Fruit fly (Drosophila melanogaster) whole organism, embryonic: ENCODE results near the gene lectin-37Da.

Experiments
- Atf-2 ChIP-seq: fragments of 200-800 bp; sonication (Bioruptor generic); optimal IDR thresholded peaks from 2 replicates; lab custom pipeline; 2016; ENCODE audit warnings: missing biosample characterization, missing genetic modification characterization
- CG10147 ChIP-seq: fragments of 200-800 bp; sonication (Bioruptor generic); optimal IDR thresholded peaks from 2 replicates; lab custom pipeline; 2019; ENCODE audit warnings: missing biosample characterization, mild to moderate bottlenecking, missing genetic modification characterization, moderate library complexity
- CG10431 ChIP-seq: fragments of 200-800 bp; sonication (Bioruptor generic); optimal IDR thresholded peaks from 3 replicates; lab custom pipeline; 2018; ENCODE audit warnings: missing biosample characterization, mild to moderate bottlenecking, missing genetic modification characterization
- CG11504 ChIP-seq: fragments of 200-800 bp; sonication (Bioruptor generic); optimal IDR thresholded peaks from 3 replicates; lab custom pipeline; 2019; ENCODE audit warnings: missing biosample characterization, mild to moderate bottlenecking, missing genetic modification characterization, moderate library complexity
- CG12219 ChIP-seq: fragments of 200-800 bp; sonication (Bioruptor generic); optimal IDR thresholded peaks from 3 replicates; lab custom pipeline; 2018; ENCODE audit warnings: missing biosample characterization, mild to moderate bottlenecking, missing genetic modification characterization
- CG13296 ChIP-seq: fragments of 200-800 bp; sonication (Bioruptor generic); optimal IDR thresholded peaks from 3 replicates; lab custom pipeline; 2018; ENCODE audit warnings: missing biosample characterization, mild to moderate bottlenecking, missing genetic modification characterization
- CG13894 ChIP-seq: fragments of 200-800 bp; sonication (Bioruptor generic); optimal IDR thresholded peaks from 3 replicates; lab custom pipeline; 2018; ENCODE audit warnings: missing biosample characterization, mild to moderate bottlenecking, missing genetic modification characterization, moderate library complexity
- CG1603 ChIP-seq: fragments of 200-800 bp; sonication (Bioruptor generic); optimal IDR thresholded peaks from 2 replicates; lab custom pipeline; 2019; ENCODE audit warnings: missing biosample characterization, mild to moderate bottlenecking, missing genetic modification characterization, moderate library complexity
- CG16779 ChIP-seq: fragments of 200-800 bp; sonication (Bioruptor generic); IDR thresholded peaks from 2 replicates; pipeline ENCODE4 v1.3.6; 2022; ENCODE audit warnings: missing biosample characterization, missing genetic modification characterization
- CG17802 ChIP-seq: fragments of 200-800 bp; sonication (Bioruptor generic); optimal IDR thresholded peaks from 2 replicates; lab custom pipeline; 2018; ENCODE audit warnings: missing biosample characterization, mild to moderate bottlenecking, missing genetic modification characterization, moderate library complexity
- CG18262 ChIP-seq: fragments of 200-800 bp; optimal IDR thresholded peaks from 3 replicates; lab custom pipeline; 2019; ENCODE audit warnings: missing biosample characterization, mild to moderate bottlenecking, missing genetic modification characterization, moderate library complexity
- CG30403 ChIP-seq: fragments of 200-800 bp; sonication (Bioruptor generic); optimal IDR thresholded peaks from 3 replicates; lab custom pipeline; 2016; ENCODE audit warnings: missing biosample characterization, missing genetic modification characterization
- CG31365 ChIP-seq: fragments of 200-800 bp; sonication (Bioruptor generic); optimal IDR thresholded peaks from 2 replicates; lab custom pipeline; 2018; ENCODE audit warnings: missing biosample characterization, mild to moderate bottlenecking, missing genetic modification characterization
- CG4424 ChIP-seq: fragments of 200-800 bp; sonication (Bioruptor generic); optimal IDR thresholded peaks from 3 replicates; lab custom pipeline; 2016; ENCODE audit warnings: missing biosample characterization, missing genetic modification characterization
- CG6689 ChIP-seq: fragments of 200-800 bp; sonication (Bioruptor generic); IDR thresholded peaks from 2 replicates; pipeline ENCODE4 v1.3.6; 2022; ENCODE audit warnings: missing biosample characterization, missing genetic modification characterization
- CG6791 ChIP-seq: fragments of 200-800 bp; sonication (Bioruptor generic); IDR thresholded peaks from 3 replicates; pipeline ENCODE4 v1.3.6; 2022; ENCODE audit warnings: missing biosample characterization, missing genetic modification characterization; ENCODE audit not compliant: partially characterized antibody
- CG6813 ChIP-seq: fragments of 200-800 bp; sonication (Bioruptor generic); optimal IDR thresholded peaks from 2 replicates; lab custom pipeline; 2017; ENCODE audit warnings: missing biosample characterization, missing genetic modification characterization, mild to moderate bottlenecking, moderate library complexity, missing genetic modification reagents
- CG7357 ChIP-seq: fragments of 200-800 bp; sonication (Bioruptor generic); IDR thresholded peaks from 3 replicates; pipeline ENCODE4 v1.3.6; 2022; ENCODE audit warnings: missing biosample characterization, missing genetic modification characterization
- Doc3 ChIP-seq: fragments of 200-800 bp; sonication (Bioruptor generic); IDR thresholded peaks from 3 replicates; pipeline ENCODE4 v1.3.6; 2022; ENCODE audit warnings: missing biosample characterization, missing genetic modification characterization; ENCODE audit not compliant: partially characterized antibody
- E2f1 ChIP-seq: fragments of 200-800 bp; sonication (Bioruptor generic); IDR thresholded peaks from 2 replicates; pipeline ENCODE4 v1.3.6; 2022; ENCODE audit warnings: missing biosample characterization, missing genetic modification characterization
- GATAe ChIP-seq: fragments of 200-800 bp; sonication (Bioruptor generic); conservative IDR thresholded peaks from 2 replicates; pipeline ENCODE4 v1.3.6; 2022; ENCODE audit warnings: missing biosample characterization, missing genetic modification characterization
- H2.0 ChIP-seq: fragments of 200-800 bp; sonication (Bioruptor generic); IDR thresholded peaks from 2 replicates; pipeline ENCODE4 v1.3.6; 2022; ENCODE audit warnings: missing biosample characterization, missing genetic modification characterization
- HLH3B ChIP-seq: fragments of 200-800 bp; sonication (Bioruptor generic); IDR thresholded peaks from 2 replicates; pipeline ENCODE4 v1.3.6; 2022; ENCODE audit warnings: missing biosample characterization, missing genetic modification characterization
- Hr78 ChIP-seq, 2 experiments: fragments of 200-800 bp in 1 of 2; fragments of >200 bp in 1 of 2; sonication (Bioruptor generic) in 1 of 2; optimal IDR thresholded peaks; 2 replicates each; lab custom pipeline; 2017 to 2019; ENCODE audit warnings: missing biosample characterization in 2 of 2, missing genetic modification characterization in 2 of 2, mild to moderate bottlenecking in 1 of 2, moderate library complexity in 1 of 2
- Hsf ChIP-seq: fragments of 200-800 bp; sonication (Bioruptor generic); optimal IDR thresholded peaks from 3 replicates; lab custom pipeline; 2016; ENCODE audit warnings: missing biosample characterization, missing genetic modification characterization
- Lpt ChIP-seq: fragments of >200 bp; optimal IDR thresholded peaks from 2 replicates; lab custom pipeline; 2018; ENCODE audit warnings: missing biosample characterization, missing genetic modification characterization
- MBD-R2 ChIP-seq: fragments of 200-800 bp; sonication (Bioruptor generic); IDR thresholded peaks from 2 replicates; pipeline ENCODE4 v1.3.6; 2022; ENCODE audit warnings: missing biosample characterization, missing genetic modification characterization
- Meics ChIP-seq: fragments of 200-800 bp; sonication (Bioruptor generic); optimal IDR thresholded peaks from 2 replicates; lab custom pipeline; 2017; ENCODE audit warnings: missing biosample characterization, mild to moderate bottlenecking, missing genetic modification characterization
- Nf-YA ChIP-seq: fragments of 200-800 bp; sonication (Bioruptor generic); IDR thresholded peaks from 2 replicates; pipeline ENCODE4 v1.3.6; 2022; ENCODE audit warnings: missing biosample characterization, missing genetic modification characterization
- Poxn ChIP-seq: fragments of 200-800 bp; sonication (Bioruptor generic); IDR thresholded peaks from 2 replicates; pipeline ENCODE4 v1.3.6; 2022; ENCODE audit warnings: missing biosample characterization, missing genetic modification characterization
- Rfx ChIP-seq: fragments of 200-800 bp; sonication (Bioruptor generic); IDR thresholded peaks from 2 replicates; pipeline ENCODE4 v1.3.6; 2022; ENCODE audit warnings: missing biosample characterization, missing genetic modification characterization
- Sry-δ ChIP-seq: fragments of 200-800 bp; sonication (Bioruptor generic); optimal IDR thresholded peaks from 2 replicates; lab custom pipeline; 2016; ENCODE audit warnings: missing biosample characterization, missing genetic modification characterization
- YL-1 ChIP-seq: fragments of 200-800 bp; sonication (Bioruptor generic); optimal IDR thresholded peaks from 3 replicates; lab custom pipeline; 2017; ENCODE audit warnings: missing biosample characterization, mild to moderate bottlenecking, missing genetic modification characterization
- ac ChIP-seq: fragments of 200-800 bp; sonication (Bioruptor generic); optimal IDR thresholded peaks from 3 replicates; lab custom pipeline; 2017; ENCODE audit warnings: missing biosample characterization, mild to moderate bottlenecking, missing genetic modification characterization
- ase ChIP-seq: fragments of 200-800 bp; sonication (Bioruptor generic); IDR thresholded peaks from 3 replicates; pipeline ENCODE4 v1.3.6; 2022; ENCODE audit warnings: missing biosample characterization, missing genetic modification characterization
- cas ChIP-seq: fragments of 200-800 bp; sonication (Bioruptor generic); IDR thresholded peaks from 2 replicates; pipeline ENCODE4 v1.3.6; 2022; ENCODE audit warnings: missing biosample characterization, missing genetic modification characterization
- crol ChIP-seq: fragments of 200-800 bp; sonication (Bioruptor generic); IDR thresholded peaks from 2 replicates; pipeline ENCODE4 v1.3.6; 2022; ENCODE audit warnings: missing biosample characterization, missing genetic modification characterization
- ems ChIP-seq: fragments of 200-800 bp; sonication (Bioruptor generic); optimal IDR thresholded peaks from 3 replicates; lab custom pipeline; 2016; ENCODE audit warnings: missing biosample characterization, missing genetic modification characterization
- grn ChIP-seq: fragments of 200-800 bp; sonication (Bioruptor generic); optimal IDR thresholded peaks from 3 replicates; lab custom pipeline; 2017; ENCODE audit warnings: missing biosample characterization, missing genetic modification characterization
- hbn ChIP-seq: fragments of 200-800 bp; sonication (Bioruptor generic); IDR thresholded peaks from 2 replicates; pipeline ENCODE4 v1.3.6; 2022; ENCODE audit warnings: missing biosample characterization, missing genetic modification characterization; ENCODE audit not compliant: partially characterized antibody
- lilli ChIP-seq: fragments of 200-800 bp; sonication (Bioruptor generic); optimal IDR thresholded peaks from 3 replicates; lab custom pipeline; 2016; ENCODE audit warnings: missing biosample characterization, missing genetic modification characterization
- nmo ChIP-seq: fragments of 200-800 bp; sonication (Bioruptor generic); optimal IDR thresholded peaks from 2 replicates; lab custom pipeline; 2018; ENCODE audit warnings: missing biosample characterization, mild to moderate bottlenecking, missing genetic modification characterization, moderate library complexity
- pfk ChIP-seq: fragments of 200-800 bp; sonication (Bioruptor generic); optimal IDR thresholded peaks from 2 replicates; lab custom pipeline; 2018; ENCODE audit warnings: missing biosample characterization, mild to moderate bottlenecking, missing genetic modification characterization, moderate library complexity
- slou ChIP-seq: fragments of 200-800 bp; sonication (Bioruptor generic); optimal IDR thresholded peaks from 3 replicates; lab custom pipeline; 2016; ENCODE audit warnings: missing biosample characterization, missing genetic modification characterization
- so ChIP-seq: fragments of 200-800 bp; sonication (Bioruptor generic); IDR thresholded peaks from 3 replicates; pipeline ENCODE4 v1.3.6; 2022; ENCODE audit warnings: missing biosample characterization, missing genetic modification characterization
- tup ChIP-seq: fragments of 200-800 bp; sonication (Bioruptor generic); optimal IDR thresholded peaks from 2 replicates; lab custom pipeline; 2016; ENCODE audit warnings: missing biosample characterization, mild to moderate bottlenecking, missing genetic modification characterization, moderate library complexity
- usp ChIP-seq: fragments of >200 bp; optimal IDR thresholded peaks from 2 replicates; lab custom pipeline; 2017; ENCODE audit warnings: missing biosample characterization, missing genetic modification characterization
- vnd ChIP-seq: fragments of 200-800 bp; sonication (Bioruptor generic); IDR thresholded peaks from 3 replicates; pipeline ENCODE4 v1.3.6; 2022; ENCODE audit warnings: missing biosample characterization, missing genetic modification characterization; ENCODE audit not compliant: partially characterized antibody
- yki ChIP-seq: fragments of >200 bp; optimal IDR thresholded peaks from 3 replicates; lab custom pipeline; 2018

Gene lectin-37Da

DNA sequence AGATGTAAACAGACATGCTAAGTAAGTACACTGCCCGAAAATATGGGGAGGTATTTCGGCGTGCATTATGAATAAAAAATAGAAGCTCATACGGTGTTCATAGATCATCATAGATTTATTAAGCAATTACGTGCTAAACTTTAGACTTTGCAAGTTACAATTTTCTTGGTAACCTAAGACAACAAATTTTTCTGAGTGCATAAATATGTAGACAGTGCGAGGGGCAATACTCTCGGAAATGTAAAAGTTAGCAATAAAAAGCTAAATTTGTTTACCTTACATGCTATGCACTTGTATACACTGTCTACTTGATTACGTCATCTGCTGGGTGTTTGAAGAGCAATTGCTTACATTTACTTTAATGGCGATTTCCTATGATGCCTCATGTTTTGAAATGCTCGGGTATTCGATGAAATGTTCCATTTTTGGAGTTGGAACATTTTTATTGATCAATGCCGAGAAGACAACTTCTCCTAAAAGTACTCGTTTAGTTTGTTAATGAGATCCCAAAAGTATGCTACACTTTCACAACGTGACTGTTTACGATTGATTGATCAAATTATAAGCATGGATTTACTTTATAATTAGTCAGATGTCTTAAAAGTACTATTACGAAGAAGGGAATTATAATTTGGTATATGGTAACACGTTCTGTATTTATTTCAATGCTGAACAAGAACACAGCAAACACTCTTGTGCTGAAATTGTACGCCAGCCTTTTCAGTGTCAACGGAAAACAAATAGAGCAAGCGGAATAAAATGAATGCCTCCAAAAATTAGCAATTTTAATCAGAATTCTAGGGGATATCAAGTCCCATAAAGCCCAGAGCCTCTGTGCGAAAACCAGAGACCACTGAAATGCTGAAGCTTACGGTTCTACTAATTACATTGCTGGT is 1.3 kb upstream of the lectin-37Da start, which contains the start of gene Lectin-galC1 (continued):
- TF ChIP-seq CG17802 (tag; lab: Kevin White, UChicago) (peak; percentile 68), ac (peak; percentile 72), crol (GFP tag; lab: Robert Waterston, UW) (no peak; the same call in 1 of the 2 replicates), E2f1 (GFP tag; lab: Robert Waterston, UW) (peak; percentile 76), tup (GFP tag; lab: Kevin White, UChicago) (peak; percentile 55), grn (GFP tag; lab: Kevin White, UChicago) (peak; percentile 40), CG7357 (GFP tag; lab: Robert Waterston, UW) (peak; percentile 59; the same call in 2 of the 3 replicates), so (GFP tag; lab: Robert Waterston, UW) (peak; percentile 83; the same call in 2 of the 3 replicates), cas (0 out of 2 replicates have a peak, but pooled peaks have one; percentile 16), CG11504 (tag; lab: Kevin White, UChicago) (peak; percentile 86), slou (peak; percentile 69), CG12219 (GFP tag; lab: Kevin White, UChicago) (peak; percentile 85), HLH3B (GFP tag; lab: Robert Waterston, UW) (peak; percentile 80), CG6791 (GFP tag; lab: Robert Waterston, UW) (no peak), pfk (GFP tag; lab: Kevin White, UChicago) (peak; percentile 62), usp (GFP tag; lab: Kevin White, UChicago) (no peak), CG10431 (GFP tag; lab: Kevin White, UChicago) (peak; percentile 47), CG6813 (GFP tag; lab: Kevin White, UChicago) (peak; percentile 85), CG6689 (peak; percentile 86), CG4424 (GFP tag; lab: Kevin White, UChicago) (peak; percentile 88), Hr78 (GFP tag; optimal IDR thresholded peaks at IDR 0.05; lab: Kevin White, UChicago) (peak in 1 of 2 experiments; percentile 65), H2.0 (GFP tag; lab: Robert Waterston, UW) (peak; percentile 87), ems (peak; percentile 89), nmo (GFP tag; lab: Kevin White, UChicago) (peak; percentile 89), Hsf (GFP tag; lab: Kevin White, UChicago) (peak; percentile 89), Rfx (peak; percentile 84), Nf-YA (peak; percentile 46), YL-1 (GFP tag; lab: Kevin White, UChicago) (peak; percentile 70), ase (GFP tag; lab: Robert Waterston, UW) (no peak; the same call in 1 of the 3 replicates), CG18262 (tag; lab: Kevin White, UChicago) (peak; percentile 90), CG16779 (GFP tag; lab: Robert Waterston, UW) (no peak), hbn (GFP tag; lab: Robert Waterston, UW) (no peak), Atf-2 (peak; percentile 78), GATAe (GFP tag; lab: Robert Waterston, UW) (no peak), yki (lab: Kevin White, UChicago) (no peak), CG13296 (peak; percentile 76), CG30403 (peak; percentile 89), Meics (peak; percentile 76), CG31365 (tag; lab: Kevin White, UChicago) (peak; percentile 52), lilli (GFP tag; lab: Kevin White, UChicago) (peak; percentile 80), Lpt (no peak), CG1603 (tag; lab: Kevin White, UChicago) (peak; percentile 92), Poxn (GFP tag; lab: Robert Waterston, UW) (0 out of 2 replicates have a peak, but pooled peaks have one; percentile 43), vnd (GFP tag; lab: Robert Waterston, UW) (no peak), MBD-R2 (peak; percentile 42; the same call in 1 of the 2 replicates), Doc3 (GFP tag; lab: Robert Waterston, UW) (no peak), CG13894 (tag; lab: Kevin White, UChicago) (no peak), CG10147 (GFP tag; lab: Kevin White, UChicago) (peak; percentile 80), Sry-δ (GFP tag; lab: Kevin White, UChicago) (peak; percentile 60)
